Fruit fly (Drosophila melanogaster) whole organism, wandering third instar larva: ENCODE measurements around the gene Dsor1.

Experiments used
- Abd-B ChIP-seq: fragments of >200 bp; optimal IDR thresholded peaks from 2 replicates; lab custom pipeline; 2017; ENCODE audit warnings: missing biosample characterization, missing genetic modification characterization
- CG9705 ChIP-seq: fragments of 200-800 bp; sonication (Bioruptor generic); optimal IDR thresholded peaks from 2 replicates; lab custom pipeline; 2018; ENCODE audit warnings: missing biosample characterization, mild to moderate bottlenecking, missing genetic modification characterization
- Myc ChIP-seq: fragments of >200 bp; optimal IDR thresholded peaks from 2 replicates; lab custom pipeline; 2017
- h ChIP-seq: fragments of 200-800 bp; sonication (Bioruptor generic); optimal IDR thresholded peaks from 3 replicates; lab custom pipeline; 2016; ENCODE audit warnings: missing biosample characterization, mild to moderate bottlenecking, missing genetic modification characterization
- psq ChIP-seq: fragments of 200-800 bp; sonication (Bioruptor generic); optimal IDR thresholded peaks from 3 replicates; lab custom pipeline; 2017; ENCODE audit warnings: missing biosample characterization, mild to moderate bottlenecking, missing genetic modification characterization, moderate library complexity

- no peak for TF ChIP-seq h (GFP tag; lab: Kevin White, UChicago)
- no peak for TF ChIP-seq psq
- no peak for TF ChIP-seq CG9705
- TF ChIP-seq Abd-B (GFP tag; lab: Kevin White, UChicago): no peak
- TF ChIP-seq Myc (lab: Kevin White, UChicago): no peak
Observed at dm6 chrX:9266082-9266481, 18.9 kb downstream of the Dsor1 start.
